Fruit fly (Drosophila melanogaster) whole organism, wandering third instar larva: ENCODE results near the gene CG5191.

Source experiments
- Dfd ChIP-seq: fragments of >200 bp; optimal IDR thresholded peaks from 2 replicates; lab custom pipeline; 2017; ENCODE audit warnings: missing biosample characterization, missing genetic modification characterization
- HLH106 ChIP-seq: fragments of 200-800 bp; optimal IDR thresholded peaks from 3 replicates; lab custom pipeline; 2019; ENCODE audit warnings: missing biosample characterization, mild to moderate bottlenecking, missing genetic modification characterization, moderate library complexity
- Jra ChIP-seq: sonication (Bioruptor generic); optimal IDR thresholded peaks from 2 replicates; lab custom pipeline; 2016; ENCODE audit warnings: missing biosample characterization, missing genetic modification characterization
- Rel ChIP-seq, 2 experiments: fragments of 200-800 bp; sonication (Bioruptor generic) in 1 of 2; optimal IDR thresholded peaks; 2 replicates in 1 of 2; 3 replicates in 1 of 2; lab custom pipeline; 2016 to 2019; ENCODE audit warnings: mild to moderate bottlenecking in 2 of 2, missing biosample characterization in 2 of 2, missing genetic modification characterization in 2 of 2, moderate library complexity in 1 of 2
- Vsx2 ChIP-seq: fragments of 200-300, 225-300 bp; sonication (Bioruptor generic); optimal IDR thresholded peaks from 2 replicates; lab custom pipeline; 2018; ENCODE audit warnings: missing biosample characterization, missing genetic modification characterization; ENCODE audit not compliant: partially characterized antibody
- jim ChIP-seq: fragments of 175-275, 200-325 bp; sonication (Bioruptor generic); optimal IDR thresholded peaks from 2 replicates; lab custom pipeline; 2016; ENCODE audit warnings: missing biosample characterization, mild to moderate bottlenecking, missing genetic modification characterization
- psq ChIP-seq: fragments of 200-800 bp; sonication (Bioruptor generic); optimal IDR thresholded peaks from 3 replicates; lab custom pipeline; 2017; ENCODE audit warnings: missing biosample characterization, mild to moderate bottlenecking, missing genetic modification characterization, moderate library complexity

DNA sequence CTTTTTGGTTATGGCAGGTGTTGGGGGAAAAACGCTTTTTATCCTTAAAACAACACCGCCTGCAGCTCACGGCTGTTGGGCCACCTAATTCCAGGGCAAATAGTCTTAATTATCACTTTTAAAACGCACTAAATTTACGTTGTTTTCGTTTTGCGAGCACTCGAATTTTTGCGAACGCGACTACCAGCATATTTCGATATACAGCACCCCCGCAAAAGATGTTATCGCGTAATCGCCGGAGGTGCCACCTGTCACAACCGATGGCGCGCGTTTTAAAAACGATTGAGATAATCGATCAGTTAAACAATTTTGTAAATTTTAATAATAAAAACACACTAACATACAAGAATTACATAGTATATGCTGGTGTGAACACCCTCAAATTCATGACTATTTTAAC is 8.6 kb upstream of the CG5191 start, which contains the start of gene Stat92E:
- TF ChIP-seq Vsx2 (no peak), psq (GFP tag; lab: Kevin White, UChicago) (no peak), Jra (GFP tag; lab: Kevin White, UChicago) (no peak), HLH106 (tag; lab: Kevin White, UChicago) (no peak), Dfd (GFP tag; lab: Kevin White, UChicago) (no peak), Rel (GFP tag; optimal IDR thresholded peaks at IDR 0.05; lab: Kevin White, UChicago) (no peak), Rel (tag; optimal IDR thresholded peaks at IDR 0.05; lab: Kevin White, UChicago) (no peak), jim (GFP tag; lab: Kevin White, UChicago) (no peak)
